Worm (Caenorhabditis elegans) whole organism, L2 larva: ENCODE measurements around the gene frm-3.

Experiments used
- C34F6.9 ChIP-seq: fragments of 150-350 bp; optimal IDR thresholded peaks from 2 replicates; lab custom pipeline; 2014; ENCODE audit warnings: missing biosample characterization, missing genetic modification characterization
- F13H6.1 ChIP-seq: sonication (generic microtip); optimal IDR thresholded peaks from 2 replicates; lab custom pipeline; 2016; ENCODE audit warnings: missing genetic modification characterization, missing compliant biosample characterization
- R02D3.7 ChIP-seq: fragments of 150-350 bp; optimal IDR thresholded peaks from 2 replicates; lab custom pipeline; 2014; ENCODE audit warnings: missing biosample characterization, missing genetic modification characterization
- Y55F3AM.14 ChIP-seq: fragments of 200-800 bp; sonication (Bioruptor generic); optimal IDR thresholded peaks from 2 replicates; lab custom pipeline; 2018; ENCODE audit warnings: mild to moderate bottlenecking, missing genetic modification characterization, missing compliant biosample characterization
- ZK546.5 ChIP-seq: sonication (generic microtip); optimal IDR thresholded peaks from 2 replicates; lab custom pipeline; 2017; ENCODE audit warnings: missing biosample characterization, missing genetic modification characterization
- alr-1 ChIP-seq: fragments of 150-350 bp; optimal IDR thresholded peaks from 2 replicates; lab custom pipeline; 2014; ENCODE audit warnings: missing biosample characterization, missing genetic modification characterization
- aly-2 ChIP-seq: fragments of 150-350 bp; optimal IDR thresholded peaks from 2 replicates; lab custom pipeline; 2014; ENCODE audit warnings: missing biosample characterization, missing genetic modification characterization
- ama-1 ChIP-seq: fragments of 150-350 bp; optimal IDR thresholded peaks from 2 replicates; lab custom pipeline; 2018; ENCODE audit warnings: inconsistent platforms
- blmp-1 ChIP-seq: sonication (generic microtip); optimal IDR thresholded peaks from 2 replicates; lab custom pipeline; 2017; ENCODE audit warnings: missing genetic modification characterization, mild to moderate bottlenecking, missing compliant biosample characterization, antibody characterized with exemption, moderate library complexity; ENCODE audit not compliant: insufficient read depth
- ceh-16 ChIP-seq: fragments of 150-350 bp; optimal IDR thresholded peaks from 2 replicates; lab custom pipeline; 2014; ENCODE audit warnings: missing biosample characterization, missing genetic modification characterization
- ceh-82 ChIP-seq: fragments of 150-350 bp; optimal IDR thresholded peaks from 2 replicates; lab custom pipeline; 2014; ENCODE audit warnings: missing biosample characterization, missing genetic modification characterization
- crh-2 ChIP-seq: sonication (generic microtip); optimal IDR thresholded peaks from 2 replicates; lab custom pipeline; 2017; ENCODE audit warnings: missing biosample characterization, missing genetic modification characterization
- dmd-4 ChIP-seq: sonication (generic microtip); optimal IDR thresholded peaks from 2 replicates; lab custom pipeline; 2017; ENCODE audit warnings: missing biosample characterization, missing genetic modification characterization
- egl-27 ChIP-seq: sonication (generic microtip); optimal IDR thresholded peaks from 3 replicates; lab custom pipeline; 2017; ENCODE audit warnings: missing biosample characterization, missing genetic modification reagents, missing genetic modification characterization
- elt-1 ChIP-seq: fragments of 150-350 bp; optimal IDR thresholded peaks from 2 replicates; lab custom pipeline; 2014; ENCODE audit warnings: missing biosample characterization, missing genetic modification characterization
- elt-3 ChIP-seq: sonication (generic microtip); optimal IDR thresholded peaks from 2 replicates; lab custom pipeline; 2017; ENCODE audit warnings: missing biosample characterization, missing genetic modification characterization
- fos-1 ChIP-seq: fragments of 150-350 bp; optimal IDR thresholded peaks from 2 replicates; lab custom pipeline; 2014; ENCODE audit warnings: missing biosample characterization, missing genetic modification characterization
- gmeb-1 ChIP-seq: fragments of 150-350 bp; optimal IDR thresholded peaks from 2 replicates; lab custom pipeline; 2014; ENCODE audit warnings: missing biosample characterization, missing genetic modification characterization
- lin-11 ChIP-seq: fragments of 150-350 bp; sonication (generic microtip); optimal IDR thresholded peaks from 2 replicates; lab custom pipeline; 2014; ENCODE audit warnings: missing biosample characterization, missing genetic modification characterization, inconsistent platforms, mixed read lengths
- lin-13 ChIP-seq: fragments of 150-350 bp; optimal IDR thresholded peaks from 2 replicates; lab custom pipeline; 2014; ENCODE audit warnings: missing biosample characterization, missing genetic modification reagents, missing genetic modification characterization
- lin-39 ChIP-seq: fragments of 150-350 bp; optimal IDR thresholded peaks from 2 replicates; lab custom pipeline; 2014; ENCODE audit warnings: missing biosample characterization, missing genetic modification reagents, missing genetic modification characterization
- lsy-2 ChIP-seq, 2 experiments: fragments of 150-350 bp in 1 of 2; sonication (generic microtip) in 1 of 2; optimal IDR thresholded peaks; 2 replicates each; lab custom pipeline; 2014 to 2017; ENCODE audit warnings: missing biosample characterization in 2 of 2, missing genetic modification characterization in 2 of 2
- mab-5 ChIP-seq: fragments of 150-350 bp; optimal IDR thresholded peaks from 2 replicates; lab custom pipeline; 2014; ENCODE audit warnings: missing biosample characterization, missing genetic modification characterization
- mbf-1 ChIP-seq: sonication (generic microtip); optimal IDR thresholded peaks from 2 replicates; lab custom pipeline; 2017; ENCODE audit warnings: missing biosample characterization, missing genetic modification characterization
- mdl-1 ChIP-seq, 2 experiments: fragments of 150-350 bp in 1 of 2; sonication (generic microtip) in 1 of 2; optimal IDR thresholded peaks; 2 replicates each; lab custom pipeline; 2017; ENCODE audit warnings: missing biosample characterization in 2 of 2, missing genetic modification characterization in 2 of 2
- nhr-10 ChIP-seq: sonication (generic microtip); optimal IDR thresholded peaks from 2 replicates; lab custom pipeline; 2017; ENCODE audit warnings: missing biosample characterization, missing genetic modification characterization
- nhr-11 ChIP-seq: fragments of 150-350 bp; optimal IDR thresholded peaks from 2 replicates; lab custom pipeline; 2014; ENCODE audit warnings: missing biosample characterization, missing genetic modification characterization
- nhr-12 ChIP-seq: fragments of 150-350 bp; optimal IDR thresholded peaks from 2 replicates; lab custom pipeline; 2014; ENCODE audit warnings: missing biosample characterization, missing genetic modification characterization
- nhr-129 ChIP-seq: fragments of 150-350 bp; optimal IDR thresholded peaks from 2 replicates; lab custom pipeline; 2014; ENCODE audit warnings: missing biosample characterization, missing genetic modification characterization
- nhr-21 ChIP-seq: fragments of 150-350 bp; optimal IDR thresholded peaks from 2 replicates; lab custom pipeline; 2014; ENCODE audit warnings: missing biosample characterization, missing genetic modification characterization
- nhr-23 ChIP-seq: fragments of 150-350 bp; optimal IDR thresholded peaks from 2 replicates; lab custom pipeline; 2014; ENCODE audit warnings: missing biosample characterization, missing genetic modification reagents, missing genetic modification characterization
- nhr-237 ChIP-seq: fragments of 150-350 bp; optimal IDR thresholded peaks from 2 replicates; lab custom pipeline; 2014; ENCODE audit warnings: missing biosample characterization, missing genetic modification characterization
- nhr-25 ChIP-seq: fragments of 150-350 bp; sonication (generic microtip); optimal IDR thresholded peaks from 3 replicates; lab custom pipeline; 2014; ENCODE audit warnings: missing biosample characterization, missing genetic modification characterization
- nhr-6 ChIP-seq: fragments of 150-350 bp; optimal IDR thresholded peaks from 2 replicates; lab custom pipeline; 2014; ENCODE audit warnings: missing biosample characterization, missing genetic modification characterization
- nhr-77 ChIP-seq: fragments of 150-350 bp; optimal IDR thresholded peaks from 2 replicates; lab custom pipeline; 2014; ENCODE audit warnings: missing biosample characterization, missing genetic modification characterization
- peb-1 ChIP-seq: fragments of 150-350 bp; optimal IDR thresholded peaks from 2 replicates; lab custom pipeline; 2014; ENCODE audit warnings: missing biosample characterization, missing genetic modification characterization
- sem-4 ChIP-seq: fragments of 150-350 bp; optimal IDR thresholded peaks from 2 replicates; lab custom pipeline; 2014; ENCODE audit warnings: missing biosample characterization, missing genetic modification reagents, missing genetic modification characterization
- skn-1 ChIP-seq: sonication (generic microtip); optimal IDR thresholded peaks from 2 replicates; lab custom pipeline; 2017; ENCODE audit warnings: missing biosample characterization, missing genetic modification characterization
- sma-3 ChIP-seq: sonication (generic microtip); optimal IDR thresholded peaks from 2 replicates; lab custom pipeline; 2016; ENCODE audit warnings: missing genetic modification reagents, missing genetic modification characterization, missing compliant biosample characterization
- sma-9 ChIP-seq, 2 experiments: fragments of 150-350 bp in 1 of 2; sonication (generic microtip) in 1 of 2; optimal IDR thresholded peaks; 2 replicates each; lab custom pipeline; 2014 to 2016; ENCODE audit warnings: missing genetic modification characterization in 2 of 2, mild to moderate bottlenecking in 1 of 2, missing biosample characterization in 1 of 2, missing compliant biosample characterization in 1 of 2, missing genetic modification reagents in 1 of 2, moderate library complexity in 1 of 2
- snpc-4 ChIP-seq: fragments of 150-350 bp; optimal IDR thresholded peaks from 2 replicates; lab custom pipeline; 2014; ENCODE audit warnings: missing biosample characterization, missing genetic modification characterization
- unc-39 ChIP-seq: fragments of 150-350 bp; optimal IDR thresholded peaks from 2 replicates; lab custom pipeline; 2014; ENCODE audit warnings: missing biosample characterization, missing genetic modification characterization
- unc-55 ChIP-seq: fragments of 150-350 bp; sonication (generic microtip); optimal IDR thresholded peaks from 3 replicates; lab custom pipeline; 2014; ENCODE audit warnings: missing biosample characterization, missing genetic modification reagents, missing genetic modification characterization
- unc-62 ChIP-seq: fragments of 150-350 bp; optimal IDR thresholded peaks from 2 replicates; lab custom pipeline; 2014; ENCODE audit warnings: missing biosample characterization, missing genetic modification reagents, missing genetic modification characterization
- zag-1 ChIP-seq: fragments of 150-350 bp; optimal IDR thresholded peaks from 2 replicates; lab custom pipeline; 2014; ENCODE audit warnings: missing biosample characterization, missing genetic modification characterization
- ztf-1 ChIP-seq: fragments of 200-800 bp; sonication (Bioruptor generic); conservative IDR thresholded peaks from 2 replicates; pipeline ENCODE4 v1.3.6; 2022; ENCODE audit warnings: missing genetic modification characterization, missing compliant biosample characterization
- ztf-11 ChIP-seq: sonication (generic microtip); optimal IDR thresholded peaks from 2 replicates; lab custom pipeline; 2017; ENCODE audit warnings: missing biosample characterization, missing genetic modification characterization
- ztf-4 ChIP-seq: fragments of 150-350 bp; optimal IDR thresholded peaks from 2 replicates; lab custom pipeline; 2014; ENCODE audit warnings: missing biosample characterization, missing genetic modification characterization

frm-3 gene

ce11 chrX:11541690-11542089 is 30.6 kb upstream of the frm-3 start:
- TF ChIP-seq C34F6.9 (no peak), sma-9 (GFP tag; optimal IDR thresholded peaks at IDR 0.05; lab: Kevin White, UChicago) (no peak), sma-9 (tag; optimal IDR thresholded peaks at IDR 0.05; lab: Kevin White, UChicago) (no peak), mdl-1 (tag; optimal IDR thresholded peaks at IDR 0.05; lab: Kevin White, UChicago) (no peak), mab-5 (tag; lab: Kevin White, UChicago) (no peak), snpc-4 (no peak), ceh-16 (tag; lab: Kevin White, UChicago) (no peak), nhr-12 (tag; lab: Kevin White, UChicago) (no peak), alr-1 (tag; lab: Kevin White, UChicago) (no peak), lin-39 (tag; lab: Kevin White, UChicago) (no peak), sem-4 (tag; lab: Kevin White, UChicago) (no peak), elt-3 (tag; lab: Kevin White, UChicago) (no peak), nhr-23 (tag; lab: Kevin White, UChicago) (no peak), lin-11 (tag; lab: Kevin White, UChicago) (no peak), F13H6.1 (tag; lab: Kevin White, UChicago) (no peak), nhr-11 (tag; lab: Kevin White, UChicago) (no peak), fos-1 (tag; lab: Kevin White, UChicago) (no peak), nhr-77 (no peak)
- TF ChIP-seq, all 48 proteins: peak for 0

ce11 chrX:11546445-11547275 is 25.6 kb upstream of the frm-3 start, which contains the start of gene selt-1.1:
selt-1.1 (minus strand) TSS chrX:11546495.
- peak; percentile 47 for TF ChIP-seq sma-3 (GFP tag; lab: Kevin White, UChicago)
- TF ChIP-seq zag-1 (tag; lab: Kevin White, UChicago) = no peak
- no peak for TF ChIP-seq ceh-82 (tag; lab: Kevin White, UChicago)
- TF ChIP-seq ztf-4 = no peak
- TF ChIP-seq crh-2 (tag; lab: Kevin White, UChicago) = peak; percentile 66
- TF ChIP-seq lin-11 (tag; lab: Kevin White, UChicago) = no peak
- no peak for TF ChIP-seq unc-39 (tag; lab: Kevin White, UChicago)
- TF ChIP-seq F13H6.1 (tag; lab: Kevin White, UChicago) = peak; percentile 62
- no peak for TF ChIP-seq ztf-11 (tag; lab: Kevin White, UChicago)
- no peak for TF ChIP-seq nhr-21 (tag; lab: Kevin White, UChicago)
- TF ChIP-seq nhr-10 (tag; lab: Kevin White, UChicago) = no peak
- TF ChIP-seq aly-2 (tag; lab: Kevin White, UChicago) = no peak
- no peak for TF ChIP-seq nhr-11 (tag; lab: Kevin White, UChicago)
- TF ChIP-seq C34F6.9 = peak; percentile 54
- peak; percentile 58 for TF ChIP-seq nhr-129 (tag; lab: Kevin White, UChicago)
- peak; percentile 24 for TF ChIP-seq ceh-16 (tag; lab: Kevin White, UChicago)
- no peak for TF ChIP-seq ama-1 (lab: Kevin White, UChicago)
- no peak for TF ChIP-seq mbf-1 (tag; lab: Kevin White, UChicago)
- no peak for TF ChIP-seq nhr-77
- TF ChIP-seq skn-1 (tag; lab: Kevin White, UChicago) = no peak
- peak; percentile 34 for TF ChIP-seq unc-55 (GFP tag; lab: Kevin White, UChicago)
- TF ChIP-seq nhr-237 (tag; lab: Kevin White, UChicago) = no peak
- peak; percentile 27 for TF ChIP-seq sma-9 (GFP tag; optimal IDR thresholded peaks at IDR 0.05; lab: Kevin White, UChicago)
- TF ChIP-seq sma-9 (tag; optimal IDR thresholded peaks at IDR 0.05; lab: Kevin White, UChicago) = no peak
- TF ChIP-seq elt-3 (tag; lab: Kevin White, UChicago) = no peak
- TF ChIP-seq lsy-2 (tag; optimal IDR thresholded peaks at IDR 0.05; lab: Kevin White, UChicago) = peak in 1 of 2 experiments; percentile 47
- no peak for TF ChIP-seq snpc-4
- no peak for TF ChIP-seq lin-13 (GFP tag; lab: Kevin White, UChicago)
- TF ChIP-seq sem-4 (tag; lab: Kevin White, UChicago) = no peak
- TF ChIP-seq elt-1 (tag; lab: Kevin White, UChicago) = no peak
- TF ChIP-seq ztf-1 (GFP tag; lab: Robert Waterston, UW) = no peak
- no peak for TF ChIP-seq gmeb-1 (tag; lab: Kevin White, UChicago)
- TF ChIP-seq nhr-6 = no peak
- no peak for TF ChIP-seq unc-62 (GFP tag; lab: Kevin White, UChicago)
- no peak for TF ChIP-seq R02D3.7
- TF ChIP-seq mab-5 (tag; lab: Kevin White, UChicago) = peak; percentile 10
- no peak for TF ChIP-seq nhr-12 (tag; lab: Kevin White, UChicago)
- TF ChIP-seq peb-1 (tag; lab: Kevin White, UChicago) = no peak
- TF ChIP-seq nhr-25 = peak; percentile 63
- TF ChIP-seq lin-39 (tag; lab: Kevin White, UChicago) = no peak
- no peak for TF ChIP-seq dmd-4 (tag; lab: Kevin White, UChicago)
- peak; percentile 5 for TF ChIP-seq Y55F3AM.14 (GFP tag; lab: Kevin White, UChicago)
- no peak for TF ChIP-seq nhr-23 (tag; lab: Kevin White, UChicago)
- TF ChIP-seq alr-1 (tag; lab: Kevin White, UChicago) = no peak
- no peak for TF ChIP-seq mdl-1 (tag; optimal IDR thresholded peaks at IDR 0.05; lab: Kevin White, UChicago)
- no peak for TF ChIP-seq egl-27
- TF ChIP-seq blmp-1 (tag; lab: Kevin White, UChicago) = no peak
- TF ChIP-seq ZK546.5 (tag; lab: Kevin White, UChicago) = no peak
- peak; percentile 96 for TF ChIP-seq fos-1 (tag; lab: Kevin White, UChicago)
